Worm (Caenorhabditis elegans) whole organism, L2 larva: Measurements from ENCODE around the gene rgs-6.

Experiments
- C34F6.9 ChIP-seq: fragments of 150-350 bp; optimal IDR thresholded peaks from 2 replicates; lab custom pipeline; 2014; ENCODE audit warnings: missing biosample characterization, missing genetic modification characterization
- F13H6.1 ChIP-seq: sonication (generic microtip); optimal IDR thresholded peaks from 2 replicates; lab custom pipeline; 2016; ENCODE audit warnings: missing genetic modification characterization, missing compliant biosample characterization
- Y55F3AM.14 ChIP-seq: fragments of 200-800 bp; sonication (Bioruptor generic); optimal IDR thresholded peaks from 2 replicates; lab custom pipeline; 2018; ENCODE audit warnings: mild to moderate bottlenecking, missing genetic modification characterization, missing compliant biosample characterization
- ZK546.5 ChIP-seq: sonication (generic microtip); optimal IDR thresholded peaks from 2 replicates; lab custom pipeline; 2017; ENCODE audit warnings: missing biosample characterization, missing genetic modification characterization
- alr-1 ChIP-seq: fragments of 150-350 bp; optimal IDR thresholded peaks from 2 replicates; lab custom pipeline; 2014; ENCODE audit warnings: missing biosample characterization, missing genetic modification characterization
- ama-1 ChIP-seq: fragments of 150-350 bp; optimal IDR thresholded peaks from 2 replicates; lab custom pipeline; 2018; ENCODE audit warnings: inconsistent platforms
- blmp-1 ChIP-seq: sonication (generic microtip); optimal IDR thresholded peaks from 2 replicates; lab custom pipeline; 2017; ENCODE audit warnings: missing genetic modification characterization, mild to moderate bottlenecking, missing compliant biosample characterization, antibody characterized with exemption, moderate library complexity; ENCODE audit not compliant: insufficient read depth
- crh-2 ChIP-seq: sonication (generic microtip); optimal IDR thresholded peaks from 2 replicates; lab custom pipeline; 2017; ENCODE audit warnings: missing biosample characterization, missing genetic modification characterization
- elt-3 ChIP-seq: sonication (generic microtip); optimal IDR thresholded peaks from 2 replicates; lab custom pipeline; 2017; ENCODE audit warnings: missing biosample characterization, missing genetic modification characterization
- fos-1 ChIP-seq: fragments of 150-350 bp; optimal IDR thresholded peaks from 2 replicates; lab custom pipeline; 2014; ENCODE audit warnings: missing biosample characterization, missing genetic modification characterization
- gmeb-1 ChIP-seq: fragments of 150-350 bp; optimal IDR thresholded peaks from 2 replicates; lab custom pipeline; 2014; ENCODE audit warnings: missing biosample characterization, missing genetic modification characterization
- lin-11 ChIP-seq: fragments of 150-350 bp; sonication (generic microtip); optimal IDR thresholded peaks from 2 replicates; lab custom pipeline; 2014; ENCODE audit warnings: missing biosample characterization, missing genetic modification characterization, inconsistent platforms, mixed read lengths
- lin-13 ChIP-seq: fragments of 150-350 bp; optimal IDR thresholded peaks from 2 replicates; lab custom pipeline; 2014; ENCODE audit warnings: missing biosample characterization, missing genetic modification reagents, missing genetic modification characterization
- lsy-2 ChIP-seq, 2 experiments: fragments of 150-350 bp in 1 of 2; sonication (generic microtip) in 1 of 2; optimal IDR thresholded peaks; 2 replicates each; lab custom pipeline; 2014 to 2017; ENCODE audit warnings: missing biosample characterization in 2 of 2, missing genetic modification characterization in 2 of 2
- mab-5 ChIP-seq: fragments of 150-350 bp; optimal IDR thresholded peaks from 2 replicates; lab custom pipeline; 2014; ENCODE audit warnings: missing biosample characterization, missing genetic modification characterization
- nhr-11 ChIP-seq: fragments of 150-350 bp; optimal IDR thresholded peaks from 2 replicates; lab custom pipeline; 2014; ENCODE audit warnings: missing biosample characterization, missing genetic modification characterization
- nhr-12 ChIP-seq: fragments of 150-350 bp; optimal IDR thresholded peaks from 2 replicates; lab custom pipeline; 2014; ENCODE audit warnings: missing biosample characterization, missing genetic modification characterization
- nhr-129 ChIP-seq: fragments of 150-350 bp; optimal IDR thresholded peaks from 2 replicates; lab custom pipeline; 2014; ENCODE audit warnings: missing biosample characterization, missing genetic modification characterization
- nhr-23 ChIP-seq: fragments of 150-350 bp; optimal IDR thresholded peaks from 2 replicates; lab custom pipeline; 2014; ENCODE audit warnings: missing biosample characterization, missing genetic modification reagents, missing genetic modification characterization
- nhr-237 ChIP-seq: fragments of 150-350 bp; optimal IDR thresholded peaks from 2 replicates; lab custom pipeline; 2014; ENCODE audit warnings: missing biosample characterization, missing genetic modification characterization
- nhr-25 ChIP-seq: fragments of 150-350 bp; sonication (generic microtip); optimal IDR thresholded peaks from 3 replicates; lab custom pipeline; 2014; ENCODE audit warnings: missing biosample characterization, missing genetic modification characterization
- nhr-6 ChIP-seq: fragments of 150-350 bp; optimal IDR thresholded peaks from 2 replicates; lab custom pipeline; 2014; ENCODE audit warnings: missing biosample characterization, missing genetic modification characterization
- sma-3 ChIP-seq: sonication (generic microtip); optimal IDR thresholded peaks from 2 replicates; lab custom pipeline; 2016; ENCODE audit warnings: missing genetic modification reagents, missing genetic modification characterization, missing compliant biosample characterization
- sma-9 ChIP-seq, 2 experiments: fragments of 150-350 bp in 1 of 2; sonication (generic microtip) in 1 of 2; optimal IDR thresholded peaks; 2 replicates each; lab custom pipeline; 2014 to 2016; ENCODE audit warnings: missing genetic modification characterization in 2 of 2, mild to moderate bottlenecking in 1 of 2, missing biosample characterization in 1 of 2, missing compliant biosample characterization in 1 of 2, missing genetic modification reagents in 1 of 2, moderate library complexity in 1 of 2
- snpc-4 ChIP-seq: fragments of 150-350 bp; optimal IDR thresholded peaks from 2 replicates; lab custom pipeline; 2014; ENCODE audit warnings: missing biosample characterization, missing genetic modification characterization
- unc-39 ChIP-seq: fragments of 150-350 bp; optimal IDR thresholded peaks from 2 replicates; lab custom pipeline; 2014; ENCODE audit warnings: missing biosample characterization, missing genetic modification characterization
- unc-55 ChIP-seq: fragments of 150-350 bp; sonication (generic microtip); optimal IDR thresholded peaks from 3 replicates; lab custom pipeline; 2014; ENCODE audit warnings: missing biosample characterization, missing genetic modification reagents, missing genetic modification characterization
- unc-62 ChIP-seq: fragments of 150-350 bp; optimal IDR thresholded peaks from 2 replicates; lab custom pipeline; 2014; ENCODE audit warnings: missing biosample characterization, missing genetic modification reagents, missing genetic modification characterization
- zag-1 ChIP-seq: fragments of 150-350 bp; optimal IDR thresholded peaks from 2 replicates; lab custom pipeline; 2014; ENCODE audit warnings: missing biosample characterization, missing genetic modification characterization
- ztf-4 ChIP-seq: fragments of 150-350 bp; optimal IDR thresholded peaks from 2 replicates; lab custom pipeline; 2014; ENCODE audit warnings: missing biosample characterization, missing genetic modification characterization

Gene rgs-6

ce11 chrX:5772538-5773154, 39.1 kb upstream of the rgs-6 start:
- no peak for TF ChIP-seq unc-39 (tag; lab: Kevin White, UChicago)
- TF ChIP-seq F13H6.1 = peak; percentile 67
- TF ChIP-seq ZK546.5 = no peak

ce11 chrX:5770648-5771047, 37.1 kb upstream of the rgs-6 start, which contains the start of gene C54H2.4:
TSS of gene C54H2.4 (minus strand) at chrX:5770748.
- TF ChIP-seq nhr-12 (no peak), alr-1 (tag; lab: Kevin White, UChicago) (no peak), mab-5 (no peak), ztf-4 (tag; lab: Kevin White, UChicago) (no peak), nhr-25 (tag; lab: Kevin White, UChicago) (no peak), lin-13 (no peak), ama-1 (lab: Kevin White, UChicago) (no peak), gmeb-1 (tag; lab: Kevin White, UChicago) (no peak), zag-1 (no peak), nhr-23 (tag; lab: Kevin White, UChicago) (no peak)

- peak; percentile 53 for TF ChIP-seq unc-55 (GFP tag; lab: Kevin White, UChicago)
- peak; percentile 7 for TF ChIP-seq nhr-25 (tag; lab: Kevin White, UChicago)
- TF ChIP-seq C34F6.9 (tag; lab: Kevin White, UChicago) = peak; percentile 24
- TF ChIP-seq elt-3 (tag; lab: Kevin White, UChicago) = no peak
- TF ChIP-seq lin-11 (tag; lab: Kevin White, UChicago) = no peak
Observed at ce11 chrX:5764739-5765138, 31.2 kb upstream of the rgs-6 start.

- no peak for TF ChIP-seq lin-13
- TF ChIP-seq sma-3 (GFP tag; lab: Kevin White, UChicago) = no peak
- TF ChIP-seq nhr-25 (tag; lab: Kevin White, UChicago) = peak; percentile 5
- peak; percentile 58 for TF ChIP-seq C34F6.9 (tag; lab: Kevin White, UChicago)
- no peak for TF ChIP-seq Y55F3AM.14 (GFP tag; lab: Kevin White, UChicago)
- no peak for TF ChIP-seq nhr-6
- TF ChIP-seq crh-2 (tag; lab: Kevin White, UChicago) = peak; percentile 58
- peak; percentile 37 for TF ChIP-seq mab-5
- no peak for TF ChIP-seq nhr-11 (tag; lab: Kevin White, UChicago)
- peak; percentile 91 for TF ChIP-seq nhr-129
- peak; percentile 73 for TF ChIP-seq F13H6.1
- peak; percentile 70 for TF ChIP-seq lin-11 (tag; lab: Kevin White, UChicago)
- TF ChIP-seq unc-55 (GFP tag; lab: Kevin White, UChicago) = peak; percentile 14
- peak; percentile 2 for TF ChIP-seq blmp-1 (tag; lab: Kevin White, UChicago)
- peak; percentile 57 for TF ChIP-seq fos-1
- TF ChIP-seq lsy-2 (tag; optimal IDR thresholded peaks at IDR 0.05; lab: Kevin White, UChicago) = peak in 1 of 2 experiments; percentile 60
- TF ChIP-seq zag-1 = peak; percentile 29
Observed at ce11 chrX:5763904-5764303, 30.3 kb upstream of the rgs-6 start.

- TF ChIP-seq ztf-4 (tag; lab: Kevin White, UChicago) = no peak
- TF ChIP-seq unc-55 (GFP tag; lab: Kevin White, UChicago) = peak; percentile 73
Observed at ce11 chrX:5763292-5763691, 29.7 kb upstream of the rgs-6 start, which contains the start of gene tag-294. TSS of gene tag-294 (minus strand) at chrX:5763392.

- TF ChIP-seq ztf-4 (tag; lab: Kevin White, UChicago) = no peak
- TF ChIP-seq snpc-4 (tag; lab: Kevin White, UChicago) = peak; percentile 38
Observed at ce11 chrX:5753141-5753540, 19.6 kb upstream of the rgs-6 start.

- TF ChIP-seq snpc-4 (tag; lab: Kevin White, UChicago) (no peak), mab-5 (peak; percentile 4), unc-62 (GFP tag; lab: Kevin White, UChicago) (no peak), nhr-237 (tag; lab: Kevin White, UChicago) (no peak), sma-9 (GFP tag; optimal IDR thresholded peaks at IDR 0.05; lab: Kevin White, UChicago) (no peak), sma-9 (tag; optimal IDR thresholded peaks at IDR 0.05; lab: Kevin White, UChicago) (no peak)
Observed at ce11 chrX:5746665-5747064, 13.1 kb upstream of the rgs-6 start.
